Fruit fly (Drosophila melanogaster) whole organism: Measurements from ENCODE around the gene CG15353.

Experiments
- CG8478 ChIP-seq: fragments of >200 bp; optimal IDR thresholded peaks from 2 replicates; lab custom pipeline; 2018; ENCODE audit warnings: inconsistent platforms
- EcR ChIP-seq, 2 experiments: fragments of >200 bp; optimal IDR thresholded peaks; 2 replicates each; lab custom pipeline; 2017; ENCODE audit warnings: missing biosample characterization in 2 of 2, missing genetic modification characterization in 2 of 2, missing genetic modification reagents in 2 of 2

DNA sequence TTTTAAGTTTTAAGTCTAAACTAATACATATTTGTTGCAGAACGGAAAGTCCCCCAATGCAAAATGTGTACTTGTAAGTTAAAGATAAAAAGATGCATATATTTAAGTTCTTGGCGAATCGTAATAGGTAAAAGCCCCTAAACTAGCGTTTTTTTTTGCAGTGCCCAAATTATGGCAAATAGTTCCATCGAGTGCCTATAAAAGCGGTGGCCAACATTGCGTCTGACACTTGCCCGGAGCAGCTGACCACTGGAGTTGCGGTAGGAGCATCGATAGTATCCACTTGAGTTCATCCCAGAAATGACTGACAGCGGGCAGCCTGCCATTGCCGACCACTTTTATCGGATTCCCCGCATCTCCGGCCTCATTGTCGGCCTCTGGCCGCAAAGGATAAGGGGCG lies 47.3 kb upstream of the CG15353 start, which contains the start of gene Or22c:
- TF ChIP-seq EcR (GFP tag; optimal IDR thresholded peaks at IDR 0.05; lab: Kevin White, UChicago) (no peak), CG8478 (lab: Kevin White, UChicago) (no peak)
